Fruit fly (Drosophila melanogaster) whole organism, adult: ENCODE data around the gene CG13081.

Experiments used
- CG11617 ChIP-seq: fragments of 200-800 bp; sonication (Bioruptor generic); optimal IDR thresholded peaks from 2 replicates; lab custom pipeline; 2017; ENCODE audit warnings: mild to moderate bottlenecking, missing biosample characterization, missing genetic modification reagents, missing genetic modification characterization
- CG12768 ChIP-seq: fragments of 200-800 bp; sonication (Bioruptor generic); optimal IDR thresholded peaks from 2 replicates; lab custom pipeline; 2017; ENCODE audit warnings: missing biosample characterization, missing genetic modification characterization, mild to moderate bottlenecking, moderate library complexity, missing genetic modification reagents
- CG14711 ChIP-seq: fragments of 200-800 bp; sonication (Bioruptor generic); optimal IDR thresholded peaks from 2 replicates; lab custom pipeline; 2018; ENCODE audit warnings: missing biosample characterization, mild to moderate bottlenecking, missing genetic modification characterization, moderate library complexity
- CG1620 ChIP-seq: fragments of 200-800 bp; sonication (Bioruptor generic); optimal IDR thresholded peaks from 2 replicates; lab custom pipeline; 2016; ENCODE audit warnings: missing biosample characterization, missing genetic modification characterization
- CG33017 ChIP-seq: fragments of 200-800 bp; sonication (Bioruptor generic); optimal IDR thresholded peaks from 2 replicates; lab custom pipeline; 2018; ENCODE audit warnings: missing biosample characterization, mild to moderate bottlenecking, missing genetic modification characterization, moderate library complexity
- CG5204 ChIP-seq: fragments of 200-800 bp; sonication (Bioruptor generic); optimal IDR thresholded peaks from 2 replicates; lab custom pipeline; 2016; ENCODE audit warnings: missing biosample characterization, missing genetic modification characterization
- CG7045 ChIP-seq: fragments of 200-800 bp; sonication (Bioruptor generic); optimal IDR thresholded peaks from 2 replicates; lab custom pipeline; 2017; ENCODE audit warnings: missing biosample characterization, mild to moderate bottlenecking, missing genetic modification characterization
- CG7101 ChIP-seq: fragments of 200-800 bp; sonication (Bioruptor generic); optimal IDR thresholded peaks from 2 replicates; lab custom pipeline; 2018; ENCODE audit warnings: missing biosample characterization, mild to moderate bottlenecking, missing genetic modification characterization, moderate library complexity
- Clk ChIP-seq: fragments of 200-800 bp; sonication (Bioruptor generic); optimal IDR thresholded peaks from 2 replicates; lab custom pipeline; 2017; ENCODE audit warnings: missing biosample characterization, missing genetic modification characterization
- Crg-1 ChIP-seq: fragments of 200-800 bp; sonication (Bioruptor generic); optimal IDR thresholded peaks from 2 replicates; lab custom pipeline; 2016; ENCODE audit warnings: missing biosample characterization, missing genetic modification characterization
- Hr96 ChIP-seq: fragments of 200-800 bp; sonication (Bioruptor generic); optimal IDR thresholded peaks from 2 replicates; lab custom pipeline; 2016; ENCODE audit warnings: missing biosample characterization, missing genetic modification characterization
- Mnt ChIP-seq: fragments of 200-800 bp; sonication (Bioruptor generic); optimal IDR thresholded peaks from 2 replicates; lab custom pipeline; 2016; ENCODE audit warnings: missing biosample characterization, mild to moderate bottlenecking, missing genetic modification characterization
- bab1 ChIP-seq: fragments of 200-800 bp; sonication (Bioruptor generic); optimal IDR thresholded peaks from 3 replicates; lab custom pipeline; 2019; ENCODE audit warnings: missing biosample characterization, mild to moderate bottlenecking, missing genetic modification characterization, moderate library complexity
- cic ChIP-seq: fragments of 200-800 bp; sonication (Bioruptor generic); optimal IDR thresholded peaks from 2 replicates; lab custom pipeline; 2017; ENCODE audit warnings: missing biosample characterization, mild to moderate bottlenecking, missing genetic modification characterization, moderate library complexity
- cnc ChIP-seq, 2 experiments: fragments of >200 bp; optimal IDR thresholded peaks; 2 replicates each; lab custom pipeline; 2017
- kay ChIP-seq: fragments of 200-800 bp; sonication (Bioruptor generic); peaks from one replicate; lab custom pipeline; 2016; ENCODE audit warnings: missing biosample characterization, missing genetic modification characterization, borderline replicate concordance
- ovo ChIP-seq: fragments of 200-800 bp; sonication (Bioruptor generic); optimal IDR thresholded peaks from 2 replicates; lab custom pipeline; 2016; ENCODE audit warnings: missing biosample characterization, missing genetic modification characterization
- pad ChIP-seq: fragments of 200-800 bp; sonication (Bioruptor generic); optimal IDR thresholded peaks from 3 replicates; lab custom pipeline; 2017; ENCODE audit warnings: missing biosample characterization, missing genetic modification characterization, mild to moderate bottlenecking, moderate library complexity, missing genetic modification reagents
- tj ChIP-seq: fragments of 200-800 bp; sonication (Bioruptor generic); optimal IDR thresholded peaks from 3 replicates; lab custom pipeline; 2017; ENCODE audit warnings: missing biosample characterization, mild to moderate bottlenecking, missing genetic modification characterization, moderate library complexity
- toe ChIP-seq: fragments of 200-800 bp; sonication (Bioruptor generic); optimal IDR thresholded peaks from 2 replicates; lab custom pipeline; 2016; ENCODE audit warnings: missing biosample characterization, missing genetic modification characterization

Gene CG13081

dm6 chr2L:19587334-19587659 is 46.9 kb downstream of the CG13081 start:
- TF ChIP-seq CG11617 (no peak), bab1 (GFP tag; lab: Kevin White, UChicago) (no peak), CG1620 (GFP tag; lab: Kevin White, UChicago) (no peak), CG33017 (tag; lab: Kevin White, UChicago) (no peak), CG14711 (tag; lab: Kevin White, UChicago) (no peak), tj (GFP tag; lab: Kevin White, UChicago) (peak; percentile 14), CG12768 (GFP tag; lab: Kevin White, UChicago) (no peak), Clk (no peak), toe (no peak), cic (peak; percentile 38)

DNA sequence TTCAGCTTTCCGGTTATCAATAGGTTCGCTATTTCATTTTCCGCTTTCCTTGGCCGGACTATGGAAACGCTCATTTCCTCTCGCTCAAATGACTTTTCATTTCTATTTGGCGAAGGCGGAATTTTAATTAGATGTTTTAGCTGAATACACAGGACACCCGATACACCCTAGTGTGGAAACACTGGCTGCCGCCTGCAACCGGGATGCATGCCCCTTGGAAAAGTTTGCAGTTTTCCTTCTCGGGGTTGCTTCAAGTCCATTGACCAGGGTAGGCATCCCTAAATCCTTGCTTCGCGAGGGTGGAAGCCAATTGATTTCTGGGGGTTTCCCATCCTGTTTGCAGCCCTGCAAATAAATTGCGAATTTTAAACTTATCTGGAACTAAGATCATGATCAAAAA is 48.5 kb downstream of the CG13081 start:
- TF ChIP-seq pad = no peak
- TF ChIP-seq CG5204 (GFP tag; lab: Kevin White, UChicago) = no peak
- no peak for TF ChIP-seq toe
- no peak for TF ChIP-seq CG14711 (tag; lab: Kevin White, UChicago)
- TF ChIP-seq CG33017 (tag; lab: Kevin White, UChicago) = no peak
- no peak for TF ChIP-seq CG1620 (GFP tag; lab: Kevin White, UChicago)
- TF ChIP-seq Hr96 = no peak
- no peak for TF ChIP-seq ovo (GFP tag; lab: Kevin White, UChicago)
- no peak for TF ChIP-seq CG7101 (tag; lab: Kevin White, UChicago)
- TF ChIP-seq cnc (optimal IDR thresholded peaks at IDR 0.05; lab: Kevin White, UChicago) = no peak
- TF ChIP-seq CG7045 (GFP tag; lab: Kevin White, UChicago) = no peak
- TF ChIP-seq Crg-1 (GFP tag; lab: Kevin White, UChicago) = no peak
- no peak for TF ChIP-seq tj (GFP tag; lab: Kevin White, UChicago)
- no peak for TF ChIP-seq CG11617
- no peak for TF ChIP-seq Mnt (GFP tag; lab: Kevin White, UChicago)
- TF ChIP-seq Clk = no peak
- TF ChIP-seq bab1 (GFP tag; lab: Kevin White, UChicago) = no peak
- no peak for TF ChIP-seq kay (GFP tag; lab: Kevin White, UChicago)
- no peak for TF ChIP-seq CG12768 (GFP tag; lab: Kevin White, UChicago)

dm6 chr2L:19590629-19591028 is 50.2 kb downstream of the CG13081 start:
- TF ChIP-seq bab1 (GFP tag; lab: Kevin White, UChicago) = no peak
- TF ChIP-seq pad = peak; percentile 96
